Worm (Caenorhabditis elegans) whole organism, L4/young adult: ENCODE data around the gene F47E1.20.

Experiments used
- W03F9.2 ChIP-seq: fragments of 150-350 bp; optimal IDR thresholded peaks from 2 replicates; lab custom pipeline; 2014; ENCODE audit warnings: missing biosample characterization, missing genetic modification characterization
- him-1 ChIP-seq: sonication (generic microtip); optimal IDR thresholded peaks from 2 replicates; lab custom pipeline; 2016; ENCODE audit warnings: missing genotype, missing genetic modification reagents, missing genetic modification characterization, missing compliant biosample characterization

- TF ChIP-seq him-1 (tag; lab: Kevin White, UChicago) (no peak), W03F9.2 (tag; lab: Kevin White, UChicago) (no peak)
Observed at ce11 chrX:9081212-9081611, 32.5 kb downstream of the F47E1.20 start.
